Worm (Caenorhabditis elegans): ENCODE results near the gene srlf-5.

srlf-5 gene

ce11 chrIV:12898823-12899222 lies 27.7 kb downstream of the srlf-5 start:
- TF ChIP-seq egl-27 (tag; optimal IDR thresholded peaks at IDR 0.05), result no peak
- TF ChIP-seq skn-1 (tag; optimal IDR thresholded peaks at IDR 0.05), result no peak
- no peak for TF ChIP-seq ztf-11 (tag; optimal IDR thresholded peaks at IDR 0.05)
- no peak for TF ChIP-seq blmp-1 (tag; optimal IDR thresholded peaks at IDR 0.05; ENCODE audit: insufficient read depth)
- no peak for TF ChIP-seq ceh-82 (tag; optimal IDR thresholded peaks at IDR 0.05)
- no peak for TF ChIP-seq ZK546.5 (tag; optimal IDR thresholded peaks at IDR 0.05)
- TF ChIP-seq unc-62 (GFP tag; optimal IDR thresholded peaks at IDR 0.05), result no peak
- TF ChIP-seq alr-1 (tag; optimal IDR thresholded peaks at IDR 0.05), result no peak
- TF ChIP-seq nhr-21 (tag; optimal IDR thresholded peaks at IDR 0.05), result no peak
- no peak for TF ChIP-seq nhr-77 (tag; optimal IDR thresholded peaks at IDR 0.05)

ce11 chrIV:12897146-12897545 lies 29.4 kb downstream of the srlf-5 start:
- no peak for TF ChIP-seq nhr-237 (tag; optimal IDR thresholded peaks at IDR 0.05)
- TF ChIP-seq alr-1 (tag; optimal IDR thresholded peaks at IDR 0.05), result no peak
- no peak for TF ChIP-seq sma-3 (GFP tag; optimal IDR thresholded peaks at IDR 0.05)

ce11 chrIV:12896371-12896882 lies 30.1 kb downstream of the srlf-5 start, which contains the start of gene K08D8.7:
K08D8.7 (plus strand) TSS chrIV:12896832.
- TF ChIP-seq fos-1 (tag; optimal IDR thresholded peaks at IDR 0.05), result peak; percentile 70
- TF ChIP-seq mbf-1 (tag; optimal IDR thresholded peaks at IDR 0.05), result no peak
- no peak for TF ChIP-seq ceh-82 (tag; optimal IDR thresholded peaks at IDR 0.05)

- no peak for TF ChIP-seq zag-1 (tag; optimal IDR thresholded peaks at IDR 0.05)
- TF ChIP-seq lin-11 (tag; optimal IDR thresholded peaks at IDR 0.05), result no peak
- TF ChIP-seq nhr-6 (tag; optimal IDR thresholded peaks at IDR 0.05), result no peak
- no peak for TF ChIP-seq nhr-11 (tag; optimal IDR thresholded peaks at IDR 0.05)
- TF ChIP-seq nhr-23 (tag; optimal IDR thresholded peaks at IDR 0.05), result no peak
- TF ChIP-seq ztf-1 (GFP tag; conservative IDR thresholded peaks at IDR 0.05), result no peak
- TF ChIP-seq peb-1 (tag; optimal IDR thresholded peaks at IDR 0.05), result no peak
Measured at ce11 chrIV:12894996-12895395, 31.5 kb downstream of the srlf-5 start, which contains the start of gene K08D8.11. K08D8.11 (plus strand) TSS chrIV:12895296.

- TF ChIP-seq zag-1 (tag; optimal IDR thresholded peaks at IDR 0.05) (no peak), nhr-25 (tag; optimal IDR thresholded peaks at IDR 0.05) (no peak), nhr-77 (tag; optimal IDR thresholded peaks at IDR 0.05) (no peak), aly-2 (tag; optimal IDR thresholded peaks at IDR 0.05) (no peak), elt-3 (tag; optimal IDR thresholded peaks at IDR 0.05) (no peak)
Measured at ce11 chrIV:12893166-12893565, 33.4 kb downstream of the srlf-5 start, which contains the start of gene K08D8.12. K08D8.12 (plus strand) TSS chrIV:12893466.

ce11 chrIV:12892194-12892593 lies 34.3 kb downstream of the srlf-5 start, which contains the start of gene K08D8.1:
K08D8.1 (plus strand) TSS chrIV:12892494.
- TF ChIP-seq fos-1 (tag; optimal IDR thresholded peaks at IDR 0.05) (no peak), gmeb-1 (tag; optimal IDR thresholded peaks at IDR 0.05) (no peak), Y55F3AM.14 (GFP tag; optimal IDR thresholded peaks at IDR 0.05) (no peak), skn-1 (tag; optimal IDR thresholded peaks at IDR 0.05) (no peak), ceh-16 (tag; optimal IDR thresholded peaks at IDR 0.05) (no peak), aly-2 (tag; optimal IDR thresholded peaks at IDR 0.05) (no peak), R02D3.7 (tag; optimal IDR thresholded peaks at IDR 0.05) (no peak)

ce11 chrIV:12891080-12891479 lies 35.5 kb downstream of the srlf-5 start:
- peak; percentile 89 for TF ChIP-seq sma-9 (GFP tag; optimal IDR thresholded peaks at IDR 0.05)
- TF ChIP-seq sma-9 (tag; optimal IDR thresholded peaks at IDR 0.05), result no peak
- TF ChIP-seq egl-27 (tag; optimal IDR thresholded peaks at IDR 0.05), result no peak
- no peak for TF ChIP-seq R02D3.7 (tag; optimal IDR thresholded peaks at IDR 0.05)
- TF ChIP-seq nhr-6 (tag; optimal IDR thresholded peaks at IDR 0.05), result no peak
- TF ChIP-seq fos-1 (tag; optimal IDR thresholded peaks at IDR 0.05), result peak; percentile 45
- TF ChIP-seq ztf-1 (GFP tag; conservative IDR thresholded peaks at IDR 0.05), result no peak
